Worm (Caenorhabditis elegans) whole organism, L2 larva: Measurements from ENCODE around the gene Y69E1A.1.

ENCODE experiments used
- C34F6.9 ChIP-seq: fragments of 150-350 bp; optimal IDR thresholded peaks from 2 replicates; lab custom pipeline; 2014; ENCODE audit warnings: missing biosample characterization, missing genetic modification characterization
- F13H6.1 ChIP-seq: sonication (generic microtip); optimal IDR thresholded peaks from 2 replicates; lab custom pipeline; 2016; ENCODE audit warnings: missing genetic modification characterization, missing compliant biosample characterization
- R02D3.7 ChIP-seq: fragments of 150-350 bp; optimal IDR thresholded peaks from 2 replicates; lab custom pipeline; 2014; ENCODE audit warnings: missing biosample characterization, missing genetic modification characterization
- Y55F3AM.14 ChIP-seq: fragments of 200-800 bp; sonication (Bioruptor generic); optimal IDR thresholded peaks from 2 replicates; lab custom pipeline; 2018; ENCODE audit warnings: mild to moderate bottlenecking, missing genetic modification characterization, missing compliant biosample characterization
- ZK546.5 ChIP-seq: sonication (generic microtip); optimal IDR thresholded peaks from 2 replicates; lab custom pipeline; 2017; ENCODE audit warnings: missing biosample characterization, missing genetic modification characterization
- alr-1 ChIP-seq: fragments of 150-350 bp; optimal IDR thresholded peaks from 2 replicates; lab custom pipeline; 2014; ENCODE audit warnings: missing biosample characterization, missing genetic modification characterization
- aly-2 ChIP-seq: fragments of 150-350 bp; optimal IDR thresholded peaks from 2 replicates; lab custom pipeline; 2014; ENCODE audit warnings: missing biosample characterization, missing genetic modification characterization
- ama-1 ChIP-seq: fragments of 150-350 bp; optimal IDR thresholded peaks from 2 replicates; lab custom pipeline; 2018; ENCODE audit warnings: inconsistent platforms
- blmp-1 ChIP-seq: sonication (generic microtip); optimal IDR thresholded peaks from 2 replicates; lab custom pipeline; 2017; ENCODE audit warnings: missing genetic modification characterization, mild to moderate bottlenecking, missing compliant biosample characterization, antibody characterized with exemption, moderate library complexity; ENCODE audit not compliant: insufficient read depth
- ceh-16 ChIP-seq: fragments of 150-350 bp; optimal IDR thresholded peaks from 2 replicates; lab custom pipeline; 2014; ENCODE audit warnings: missing biosample characterization, missing genetic modification characterization
- ceh-82 ChIP-seq: fragments of 150-350 bp; optimal IDR thresholded peaks from 2 replicates; lab custom pipeline; 2014; ENCODE audit warnings: missing biosample characterization, missing genetic modification characterization
- crh-2 ChIP-seq: sonication (generic microtip); optimal IDR thresholded peaks from 2 replicates; lab custom pipeline; 2017; ENCODE audit warnings: missing biosample characterization, missing genetic modification characterization
- dmd-4 ChIP-seq: sonication (generic microtip); optimal IDR thresholded peaks from 2 replicates; lab custom pipeline; 2017; ENCODE audit warnings: missing biosample characterization, missing genetic modification characterization
- egl-27 ChIP-seq: sonication (generic microtip); optimal IDR thresholded peaks from 3 replicates; lab custom pipeline; 2017; ENCODE audit warnings: missing biosample characterization, missing genetic modification reagents, missing genetic modification characterization
- elt-1 ChIP-seq: fragments of 150-350 bp; optimal IDR thresholded peaks from 2 replicates; lab custom pipeline; 2014; ENCODE audit warnings: missing biosample characterization, missing genetic modification characterization
- elt-3 ChIP-seq: sonication (generic microtip); optimal IDR thresholded peaks from 2 replicates; lab custom pipeline; 2017; ENCODE audit warnings: missing biosample characterization, missing genetic modification characterization
- fos-1 ChIP-seq: fragments of 150-350 bp; optimal IDR thresholded peaks from 2 replicates; lab custom pipeline; 2014; ENCODE audit warnings: missing biosample characterization, missing genetic modification characterization
- gmeb-1 ChIP-seq: fragments of 150-350 bp; optimal IDR thresholded peaks from 2 replicates; lab custom pipeline; 2014; ENCODE audit warnings: missing biosample characterization, missing genetic modification characterization
- lin-11 ChIP-seq: fragments of 150-350 bp; sonication (generic microtip); optimal IDR thresholded peaks from 2 replicates; lab custom pipeline; 2014; ENCODE audit warnings: missing biosample characterization, missing genetic modification characterization, inconsistent platforms, mixed read lengths
- lin-13 ChIP-seq: fragments of 150-350 bp; optimal IDR thresholded peaks from 2 replicates; lab custom pipeline; 2014; ENCODE audit warnings: missing biosample characterization, missing genetic modification reagents, missing genetic modification characterization
- lin-39 ChIP-seq: fragments of 150-350 bp; optimal IDR thresholded peaks from 2 replicates; lab custom pipeline; 2014; ENCODE audit warnings: missing biosample characterization, missing genetic modification reagents, missing genetic modification characterization
- lsy-2 ChIP-seq, 2 experiments: fragments of 150-350 bp in 1 of 2; sonication (generic microtip) in 1 of 2; optimal IDR thresholded peaks; 2 replicates each; lab custom pipeline; 2014 to 2017; ENCODE audit warnings: missing biosample characterization in 2 of 2, missing genetic modification characterization in 2 of 2
- mab-5 ChIP-seq: fragments of 150-350 bp; optimal IDR thresholded peaks from 2 replicates; lab custom pipeline; 2014; ENCODE audit warnings: missing biosample characterization, missing genetic modification characterization
- mbf-1 ChIP-seq: sonication (generic microtip); optimal IDR thresholded peaks from 2 replicates; lab custom pipeline; 2017; ENCODE audit warnings: missing biosample characterization, missing genetic modification characterization
- mdl-1 ChIP-seq, 2 experiments: fragments of 150-350 bp in 1 of 2; sonication (generic microtip) in 1 of 2; optimal IDR thresholded peaks; 2 replicates each; lab custom pipeline; 2017; ENCODE audit warnings: missing biosample characterization in 2 of 2, missing genetic modification characterization in 2 of 2
- nhr-10 ChIP-seq: sonication (generic microtip); optimal IDR thresholded peaks from 2 replicates; lab custom pipeline; 2017; ENCODE audit warnings: missing biosample characterization, missing genetic modification characterization
- nhr-11 ChIP-seq: fragments of 150-350 bp; optimal IDR thresholded peaks from 2 replicates; lab custom pipeline; 2014; ENCODE audit warnings: missing biosample characterization, missing genetic modification characterization
- nhr-12 ChIP-seq: fragments of 150-350 bp; optimal IDR thresholded peaks from 2 replicates; lab custom pipeline; 2014; ENCODE audit warnings: missing biosample characterization, missing genetic modification characterization
- nhr-129 ChIP-seq: fragments of 150-350 bp; optimal IDR thresholded peaks from 2 replicates; lab custom pipeline; 2014; ENCODE audit warnings: missing biosample characterization, missing genetic modification characterization
- nhr-21 ChIP-seq: fragments of 150-350 bp; optimal IDR thresholded peaks from 2 replicates; lab custom pipeline; 2014; ENCODE audit warnings: missing biosample characterization, missing genetic modification characterization
- nhr-23 ChIP-seq: fragments of 150-350 bp; optimal IDR thresholded peaks from 2 replicates; lab custom pipeline; 2014; ENCODE audit warnings: missing biosample characterization, missing genetic modification reagents, missing genetic modification characterization
- nhr-237 ChIP-seq: fragments of 150-350 bp; optimal IDR thresholded peaks from 2 replicates; lab custom pipeline; 2014; ENCODE audit warnings: missing biosample characterization, missing genetic modification characterization
- nhr-25 ChIP-seq: fragments of 150-350 bp; sonication (generic microtip); optimal IDR thresholded peaks from 3 replicates; lab custom pipeline; 2014; ENCODE audit warnings: missing biosample characterization, missing genetic modification characterization
- nhr-6 ChIP-seq: fragments of 150-350 bp; optimal IDR thresholded peaks from 2 replicates; lab custom pipeline; 2014; ENCODE audit warnings: missing biosample characterization, missing genetic modification characterization
- nhr-77 ChIP-seq: fragments of 150-350 bp; optimal IDR thresholded peaks from 2 replicates; lab custom pipeline; 2014; ENCODE audit warnings: missing biosample characterization, missing genetic modification characterization
- peb-1 ChIP-seq: fragments of 150-350 bp; optimal IDR thresholded peaks from 2 replicates; lab custom pipeline; 2014; ENCODE audit warnings: missing biosample characterization, missing genetic modification characterization
- sem-4 ChIP-seq: fragments of 150-350 bp; optimal IDR thresholded peaks from 2 replicates; lab custom pipeline; 2014; ENCODE audit warnings: missing biosample characterization, missing genetic modification reagents, missing genetic modification characterization
- skn-1 ChIP-seq: sonication (generic microtip); optimal IDR thresholded peaks from 2 replicates; lab custom pipeline; 2017; ENCODE audit warnings: missing biosample characterization, missing genetic modification characterization
- sma-3 ChIP-seq: sonication (generic microtip); optimal IDR thresholded peaks from 2 replicates; lab custom pipeline; 2016; ENCODE audit warnings: missing genetic modification reagents, missing genetic modification characterization, missing compliant biosample characterization
- sma-9 ChIP-seq, 2 experiments: fragments of 150-350 bp in 1 of 2; sonication (generic microtip) in 1 of 2; optimal IDR thresholded peaks; 2 replicates each; lab custom pipeline; 2014 to 2016; ENCODE audit warnings: missing genetic modification characterization in 2 of 2, mild to moderate bottlenecking in 1 of 2, missing biosample characterization in 1 of 2, missing compliant biosample characterization in 1 of 2, missing genetic modification reagents in 1 of 2, moderate library complexity in 1 of 2
- snpc-4 ChIP-seq: fragments of 150-350 bp; optimal IDR thresholded peaks from 2 replicates; lab custom pipeline; 2014; ENCODE audit warnings: missing biosample characterization, missing genetic modification characterization
- unc-39 ChIP-seq: fragments of 150-350 bp; optimal IDR thresholded peaks from 2 replicates; lab custom pipeline; 2014; ENCODE audit warnings: missing biosample characterization, missing genetic modification characterization
- unc-55 ChIP-seq: fragments of 150-350 bp; sonication (generic microtip); optimal IDR thresholded peaks from 3 replicates; lab custom pipeline; 2014; ENCODE audit warnings: missing biosample characterization, missing genetic modification reagents, missing genetic modification characterization
- unc-62 ChIP-seq: fragments of 150-350 bp; optimal IDR thresholded peaks from 2 replicates; lab custom pipeline; 2014; ENCODE audit warnings: missing biosample characterization, missing genetic modification reagents, missing genetic modification characterization
- zag-1 ChIP-seq: fragments of 150-350 bp; optimal IDR thresholded peaks from 2 replicates; lab custom pipeline; 2014; ENCODE audit warnings: missing biosample characterization, missing genetic modification characterization
- ztf-1 ChIP-seq: fragments of 200-800 bp; sonication (Bioruptor generic); conservative IDR thresholded peaks from 2 replicates; pipeline ENCODE4 v1.3.6; 2022; ENCODE audit warnings: missing genetic modification characterization, missing compliant biosample characterization
- ztf-11 ChIP-seq: sonication (generic microtip); optimal IDR thresholded peaks from 2 replicates; lab custom pipeline; 2017; ENCODE audit warnings: missing biosample characterization, missing genetic modification characterization
- ztf-4 ChIP-seq: fragments of 150-350 bp; optimal IDR thresholded peaks from 2 replicates; lab custom pipeline; 2014; ENCODE audit warnings: missing biosample characterization, missing genetic modification characterization

The Y69E1A.1 gene

DNA sequence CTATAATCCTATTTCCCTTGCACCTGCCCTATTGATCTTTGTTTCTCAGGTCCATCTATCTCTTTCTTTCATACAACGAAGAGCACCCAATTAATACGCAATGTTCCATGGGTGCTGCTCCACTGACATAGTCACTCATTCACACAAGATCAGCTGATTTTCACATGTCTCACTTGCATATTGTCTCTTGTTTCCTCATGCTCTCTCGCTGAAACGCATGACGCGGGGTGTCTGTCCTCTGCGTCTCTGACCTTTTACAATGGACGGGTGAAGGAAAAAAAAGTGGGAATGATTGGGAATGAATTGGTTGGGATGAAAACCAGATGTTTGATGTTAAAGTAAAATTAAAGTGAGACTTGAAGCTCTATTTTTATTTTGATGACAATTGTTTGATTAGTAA, 13.4 kb downstream of the Y69E1A.1 start:
- TF ChIP-seq nhr-10 (tag; lab: Kevin White, UChicago) (no peak), nhr-21 (peak; percentile 80), sem-4 (tag; lab: Kevin White, UChicago) (peak; percentile 91), lin-13 (GFP tag; lab: Kevin White, UChicago) (peak; percentile 77), fos-1 (tag; lab: Kevin White, UChicago) (peak; percentile 66), blmp-1 (peak; percentile 52), nhr-12 (tag; lab: Kevin White, UChicago) (no peak), unc-55 (GFP tag; lab: Kevin White, UChicago) (peak; percentile 34), mbf-1 (tag; lab: Kevin White, UChicago) (no peak), nhr-23 (tag; lab: Kevin White, UChicago) (no peak), C34F6.9 (tag; lab: Kevin White, UChicago) (peak; percentile 96), nhr-237 (tag; lab: Kevin White, UChicago) (no peak), aly-2 (tag; lab: Kevin White, UChicago) (no peak), ceh-82 (no peak), nhr-6 (tag; lab: Kevin White, UChicago) (peak; percentile 82), egl-27 (tag; lab: Kevin White, UChicago) (peak; percentile 78), dmd-4 (tag; lab: Kevin White, UChicago) (no peak), gmeb-1 (tag; lab: Kevin White, UChicago) (peak; percentile 64), lsy-2 (tag; optimal IDR thresholded peaks at IDR 0.05; lab: Kevin White, UChicago) (peak; percentile 39 to 93), zag-1 (peak; percentile 60), alr-1 (tag; lab: Kevin White, UChicago) (no peak), crh-2 (tag; lab: Kevin White, UChicago) (peak; percentile 88), nhr-25 (tag; lab: Kevin White, UChicago) (peak; percentile 74), F13H6.1 (tag; lab: Kevin White, UChicago) (peak; percentile 93), ceh-16 (tag; lab: Kevin White, UChicago) (no peak), skn-1 (tag; lab: Kevin White, UChicago) (peak; percentile 31), R02D3.7 (tag; lab: Kevin White, UChicago) (no peak), elt-1 (no peak), elt-3 (tag; lab: Kevin White, UChicago) (no peak), nhr-11 (no peak), nhr-77 (tag; lab: Kevin White, UChicago) (no peak), lin-11 (tag; lab: Kevin White, UChicago) (peak; percentile 74), Y55F3AM.14 (GFP tag; lab: Kevin White, UChicago) (peak; percentile 80), ZK546.5 (tag; lab: Kevin White, UChicago) (no peak), lin-39 (tag; lab: Kevin White, UChicago) (no peak), ama-1 (peak; percentile 84), unc-62 (GFP tag; lab: Kevin White, UChicago) (no peak), sma-3 (peak; percentile 71), peb-1 (no peak), mab-5 (tag; lab: Kevin White, UChicago) (peak; percentile 50), ztf-11 (tag; lab: Kevin White, UChicago) (no peak), unc-39 (tag; lab: Kevin White, UChicago) (no peak), nhr-129 (tag; lab: Kevin White, UChicago) (peak; percentile 97), ztf-1 (no peak), mdl-1 (tag; optimal IDR thresholded peaks at IDR 0.05; lab: Kevin White, UChicago) (peak in 1 of 2 experiments; percentile 86), sma-9 (GFP tag; optimal IDR thresholded peaks at IDR 0.05; lab: Kevin White, UChicago) (peak; percentile 96), sma-9 (tag; optimal IDR thresholded peaks at IDR 0.05; lab: Kevin White, UChicago) (no peak), snpc-4 (peak; percentile 46), ztf-4 (tag; lab: Kevin White, UChicago) (peak; percentile 90)
